Fruit fly (Drosophila melanogaster) whole organism, prepupa: ENCODE data around the gene kuz.

ENCODE experiments used
- Blimp-1 ChIP-seq: fragments of 200-800 bp; sonication (Bioruptor generic); optimal IDR thresholded peaks from 3 replicates; lab custom pipeline; 2017; ENCODE audit warnings: missing biosample characterization, missing genetic modification characterization, mild to moderate bottlenecking, moderate library complexity, missing genetic modification reagents
- CG10631 ChIP-seq: fragments of 200-800 bp; sonication (Bioruptor generic); optimal IDR thresholded peaks from 2 replicates; lab custom pipeline; 2016; ENCODE audit warnings: missing biosample characterization, missing genetic modification characterization
- CG15336 ChIP-seq: fragments of 200-800 bp; sonication (Bioruptor generic); IDR thresholded peaks from 2 replicates; pipeline ENCODE4 v1.3.6; 2022; ENCODE audit warnings: missing biosample characterization, missing genetic modification characterization
- CG6854 ChIP-seq: fragments of 200-800 bp; sonication (Bioruptor generic); optimal IDR thresholded peaks from 2 replicates; lab custom pipeline; 2017; ENCODE audit warnings: missing biosample characterization, mild to moderate bottlenecking, missing genetic modification characterization
- CG8632 ChIP-seq: fragments of 200-800 bp; sonication (Bioruptor generic); optimal IDR thresholded peaks from 3 replicates; lab custom pipeline; 2016; ENCODE audit warnings: missing biosample characterization, missing genetic modification characterization
- Eip75B ChIP-seq: fragments of 200-800 bp; sonication (Bioruptor generic); optimal IDR thresholded peaks from 3 replicates; lab custom pipeline; 2016; ENCODE audit warnings: missing biosample characterization, missing genetic modification characterization
- Eip78C ChIP-seq: fragments of 200-800 bp; sonication (Bioruptor generic); peaks from one replicate; lab custom pipeline; 2016; ENCODE audit warnings: missing biosample characterization, missing genetic modification characterization
- Ets21C ChIP-seq: fragments of 200-800 bp; sonication (Bioruptor generic); optimal IDR thresholded peaks from 3 replicates; lab custom pipeline; 2016; ENCODE audit warnings: missing biosample characterization, missing genetic modification characterization
- Gug ChIP-seq: fragments of 200-800 bp; sonication (Bioruptor generic); IDR thresholded peaks from 2 replicates; pipeline ENCODE4 v1.3.6; 2022; ENCODE audit warnings: missing biosample characterization, missing genetic modification characterization
- Lpt ChIP-seq: fragments of 200-800 bp; sonication (Bioruptor generic); optimal IDR thresholded peaks from 3 replicates; lab custom pipeline; 2016; ENCODE audit warnings: missing biosample characterization, missing genetic modification characterization
- dsx ChIP-seq: fragments of 200-800 bp; optimal IDR thresholded peaks from 3 replicates; lab custom pipeline; 2019; ENCODE audit warnings: missing biosample characterization, mild to moderate bottlenecking, missing genetic modification characterization, moderate library complexity; ENCODE audit not compliant: poor library complexity, severe bottlenecking
- fd85E ChIP-seq: fragments of 200-800 bp; sonication (Bioruptor generic); optimal IDR thresholded peaks from 3 replicates; lab custom pipeline; 2016; ENCODE audit warnings: missing biosample characterization, missing genetic modification characterization
- svp ChIP-seq: fragments of 200-800 bp; sonication (Bioruptor generic); peaks from one replicate; lab custom pipeline; 2016; ENCODE audit warnings: missing biosample characterization, missing genetic modification characterization

dm6 chr2L:13552686-13553085 lies 2.7 kb downstream of the kuz start:
- TF ChIP-seq Gug (GFP tag; lab: Robert Waterston, UW) (no peak), svp (GFP tag; lab: Kevin White, UChicago) (peak; percentile 62), Eip75B (GFP tag; lab: Kevin White, UChicago) (no peak), CG15336 (no peak), dsx (GFP tag; lab: Kevin White, UChicago) (peak; percentile 46), CG6854 (GFP tag; lab: Kevin White, UChicago) (no peak), CG10631 (no peak), Eip78C (GFP tag; lab: Kevin White, UChicago) (no peak), Lpt (no peak), Blimp-1 (GFP tag; lab: Kevin White, UChicago) (no peak), fd85E (GFP tag; lab: Kevin White, UChicago) (no peak), CG8632 (GFP tag; lab: Kevin White, UChicago) (no peak), Ets21C (GFP tag; lab: Kevin White, UChicago) (no peak)
